Fruit fly (Drosophila melanogaster) whole organism, prepupa: Measurements from ENCODE around the gene CG7120.

Experiments
- CG3032 ChIP-seq: fragments of 200-800 bp; optimal IDR thresholded peaks from 2 replicates; lab custom pipeline; 2019; ENCODE audit warnings: missing biosample characterization, mild to moderate bottlenecking, missing genetic modification characterization, moderate library complexity
- CG6808 ChIP-seq: fragments of 200-800 bp; sonication (Bioruptor generic); optimal IDR thresholded peaks from 3 replicates; lab custom pipeline; 2017; ENCODE audit warnings: missing biosample characterization, missing genetic modification characterization, mild to moderate bottlenecking, moderate library complexity, missing genetic modification reagents
- Ets96B ChIP-seq: fragments of 200-800 bp; optimal IDR thresholded peaks from 2 replicates; lab custom pipeline; 2019; ENCODE audit warnings: missing biosample characterization, mild to moderate bottlenecking, missing genetic modification characterization, moderate library complexity
- Lpt ChIP-seq: fragments of 200-800 bp; sonication (Bioruptor generic); optimal IDR thresholded peaks from 3 replicates; lab custom pipeline; 2016; ENCODE audit warnings: missing biosample characterization, missing genetic modification characterization
- OdsH ChIP-seq: fragments of 200-800 bp; sonication (Bioruptor generic); optimal IDR thresholded peaks from 3 replicates; lab custom pipeline; 2016; ENCODE audit warnings: missing biosample characterization, missing genetic modification characterization
- Sox102F ChIP-seq: fragments of 200-800 bp; sonication (Bioruptor generic); optimal IDR thresholded peaks from 2 replicates; lab custom pipeline; 2016; ENCODE audit warnings: missing biosample characterization, mild to moderate bottlenecking, missing genetic modification characterization
- achi ChIP-seq: fragments of 200-800 bp; sonication (Bioruptor generic); optimal IDR thresholded peaks from 3 replicates; lab custom pipeline; 2016; ENCODE audit warnings: missing biosample characterization, missing genetic modification characterization

dm6 chr3L:8424831-8425336, 29.1 kb downstream of the CG7120 start, which contains the start of gene Cbl:
- TF ChIP-seq CG3032 (tag; lab: Kevin White, UChicago) = peak; percentile 24
- TF ChIP-seq Ets96B (tag; lab: Kevin White, UChicago) = no peak
- TF ChIP-seq achi (GFP tag; lab: Kevin White, UChicago) = no peak
- no peak for TF ChIP-seq CG6808 (GFP tag; lab: Kevin White, UChicago)
- TF ChIP-seq Lpt (GFP tag; lab: Kevin White, UChicago) = no peak
- TF ChIP-seq OdsH = no peak
- TF ChIP-seq Sox102F (GFP tag; lab: Kevin White, UChicago) = no peak
